Worm (Caenorhabditis elegans) whole organism, young adult: ENCODE measurements around the gene arrd-8.
A peak's percentile ranks its signal among the peaks of the same experiment; 100 is the strongest.

Experiments
- ama-1 ChIP-seq, 3 experiments: fragments of 150-350 bp in 1 of 3; sonication (generic microtip) in 2 of 3; optimal IDR thresholded peaks; 2 replicates each; lab custom pipeline; 2014 to 2018; ENCODE audit warnings: missing biosample characterization in 2 of 3, missing genetic modification characterization in 2 of 3, missing genetic modification reagents in 2 of 3
- attf-6 ChIP-seq: fragments of 200-800 bp; sonication (Bioruptor generic); IDR thresholded peaks from 2 replicates; pipeline ENCODE4 v1.3.6; 2022; ENCODE audit warnings: missing genetic modification reagents, missing genetic modification characterization, missing compliant biosample characterization
- bed-1 ChIP-seq: fragments of 200-800 bp; sonication (Bioruptor generic); IDR thresholded peaks from 2 replicates; pipeline ENCODE4 v1.3.6; 2022; ENCODE audit warnings: missing genetic modification reagents, missing genetic modification characterization, missing compliant biosample characterization
- cebp-1 ChIP-seq, 2 experiments: fragments of 200-800 bp in 1 of 2; sonication (Bioruptor generic) in 1 of 2; sonication (generic microtip) in 1 of 2; IDR thresholded peaks in 1 of 2; optimal IDR thresholded peaks in 1 of 2; 2 replicates each; pipeline versions ENCODE4 v1.3.6 to Lab custom; 2017 to 2022; ENCODE audit warnings: missing compliant biosample characterization in 2 of 2, missing genetic modification characterization in 2 of 2, mild to moderate bottlenecking in 1 of 2, missing genetic modification reagents in 1 of 2, moderate library complexity in 1 of 2
- efl-1 ChIP-seq: fragments of 150-350 bp; optimal IDR thresholded peaks from 2 replicates; lab custom pipeline; 2014; ENCODE audit warnings: missing biosample characterization, missing genetic modification reagents, missing genetic modification characterization
- lin-26 ChIP-seq: fragments of 200-800 bp; sonication (Bioruptor generic); IDR thresholded peaks from 2 replicates; pipeline ENCODE4 v1.3.6; 2022; ENCODE audit warnings: missing genetic modification reagents, missing genetic modification characterization, missing compliant biosample characterization
- madf-8 ChIP-seq: fragments of 200-800 bp; sonication (Bioruptor generic); conservative IDR thresholded peaks from 2 replicates; pipeline ENCODE4 v1.3.6; 2022; ENCODE audit warnings: missing genetic modification reagents, missing genetic modification characterization, missing compliant biosample characterization
- nhr-90 ChIP-seq: sonication (generic microtip); optimal IDR thresholded peaks from 2 replicates; lab custom pipeline; 2016; ENCODE audit warnings: missing genotype, mild to moderate bottlenecking, missing genetic modification characterization, missing compliant biosample characterization
- pha-4 ChIP-seq: fragments of 150-350 bp; sonication (generic microtip); optimal IDR thresholded peaks from 2 replicates; lab custom pipeline; 2014; ENCODE audit warnings: missing biosample characterization, missing genetic modification reagents, missing genetic modification characterization
- sea-2 ChIP-seq: fragments of 200-800 bp; sonication (Bioruptor generic); IDR thresholded peaks from 2 replicates; pipeline ENCODE4 v1.3.6; 2022; ENCODE audit warnings: missing genetic modification characterization, missing compliant biosample characterization
- snpc-1.1 ChIP-seq: sonication (generic microtip); optimal IDR thresholded peaks from 2 replicates; lab custom pipeline; 2017; ENCODE audit warnings: missing genetic modification characterization, mild to moderate bottlenecking, missing compliant biosample characterization, antibody characterized with exemption, moderate library complexity, missing genotype, missing genetic modification reagents; ENCODE audit not compliant: insufficient read depth
- unc-130 ChIP-seq: sonication (generic microtip); optimal IDR thresholded peaks from 2 replicates; lab custom pipeline; 2016; ENCODE audit warnings: missing genetic modification reagents, missing genetic modification characterization, missing compliant biosample characterization

ce11 chrII:12055408-12056140 is 9.3 kb upstream of the arrd-8 start:
- 0 out of 2 replicates have a peak, but pooled peaks have one; percentile 36 for TF ChIP-seq bed-1 (GFP tag; lab: Robert Waterston, UW)
- TF ChIP-seq nhr-90 (tag; lab: Kevin White, UChicago), result no peak
- TF ChIP-seq snpc-1.1 (tag; lab: Kevin White, UChicago), result no peak
- no peak for TF ChIP-seq madf-8 (GFP tag; lab: Robert Waterston, UW)
- TF ChIP-seq attf-6 (GFP tag; lab: Robert Waterston, UW), result no peak
- no peak for TF ChIP-seq pha-4 (tag; lab: Kevin White, UChicago)
- TF ChIP-seq efl-1, result no peak
- TF ChIP-seq unc-130 (GFP tag; lab: Kevin White, UChicago), result no peak
- TF ChIP-seq lin-26 (GFP tag; lab: Robert Waterston, UW), result 0 out of 2 replicates have a peak, but pooled peaks have one; percentile 24
- TF ChIP-seq ama-1 (optimal IDR thresholded peaks at IDR 0.05; lab: Kevin White, UChicago), result peak; percentile 50
- TF ChIP-seq ama-1 (GFP tag; optimal IDR thresholded peaks at IDR 0.05; lab: Kevin White, UChicago), result no peak
- TF ChIP-seq sea-2 (GFP tag; lab: Robert Waterston, UW), result no peak
- no peak for TF ChIP-seq cebp-1 (GFP tag; IDR thresholded peaks at IDR 0.05; lab: Robert Waterston, UW)
- no peak for TF ChIP-seq cebp-1 (tag; optimal IDR thresholded peaks at IDR 0.05; lab: Kevin White, UChicago)
